Fruit fly (Drosophila melanogaster): ENCODE results near the gene se.

se gene

dm6 chr3L:8559754-8560328 is 39.5 kb downstream of the se start:
- TF ChIP-seq CG8478 (optimal IDR thresholded peaks at IDR 0.05) (no peak), CTCF (optimal IDR thresholded peaks at IDR 0.05) (no peak)

dm6 chr3L:8560637-8561036 is 40.3 kb downstream of the se start:
- TF ChIP-seq CG8478 (optimal IDR thresholded peaks at IDR 0.05) = no peak
- no peak for TF ChIP-seq CTCF (optimal IDR thresholded peaks at IDR 0.05)

All from S2 (cell line).